Worm (Caenorhabditis elegans) whole organism, L3 larva: ENCODE data around the gene F28D1.6.

ENCODE experiments used
- R02D3.7 ChIP-seq: fragments of 150-350 bp; optimal IDR thresholded peaks from 2 replicates; lab custom pipeline; 2014; ENCODE audit warnings: missing biosample characterization, missing genetic modification characterization
- ZK546.5 ChIP-seq: sonication (generic microtip); optimal IDR thresholded peaks from 2 replicates; lab custom pipeline; 2017; ENCODE audit warnings: missing biosample characterization, missing genetic modification characterization
- aly-2 ChIP-seq: fragments of 150-350 bp; optimal IDR thresholded peaks from 2 replicates; lab custom pipeline; 2014; ENCODE audit warnings: missing biosample characterization, missing genetic modification characterization
- ama-1 ChIP-seq: fragments of 150-350 bp; optimal IDR thresholded peaks from 2 replicates; lab custom pipeline; 2018
- ceh-16 ChIP-seq: sonication (generic microtip); optimal IDR thresholded peaks from 2 replicates; lab custom pipeline; 2017; ENCODE audit warnings: missing biosample characterization, missing genetic modification characterization
- ceh-82 ChIP-seq: fragments of 150-350 bp; optimal IDR thresholded peaks from 2 replicates; lab custom pipeline; 2014; ENCODE audit warnings: missing biosample characterization, missing genetic modification characterization
- ceh-9 ChIP-seq: sonication (generic microtip); optimal IDR thresholded peaks from 2 replicates; lab custom pipeline; 2018; ENCODE audit warnings: missing biosample characterization, missing genetic modification characterization
- daf-12 ChIP-seq: fragments of 150-350 bp; optimal IDR thresholded peaks from 2 replicates; lab custom pipeline; 2014; ENCODE audit warnings: missing biosample characterization, missing genetic modification reagents, missing genetic modification characterization
- elt-2 ChIP-seq: sonication (generic microtip); optimal IDR thresholded peaks from 2 replicates; lab custom pipeline; 2016; ENCODE audit warnings: missing genetic modification reagents, mild to moderate bottlenecking, missing genetic modification characterization, missing compliant biosample characterization
- elt-3 ChIP-seq, 3 experiments: fragments of 150-350 bp in 1 of 3; sonication (generic microtip) in 2 of 3; optimal IDR thresholded peaks; 2 replicates in 2 of 3; 4 replicates in 1 of 3; lab custom pipeline; 2014 to 2017; ENCODE audit warnings: missing biosample characterization in 3 of 3, missing genetic modification characterization in 3 of 3
- eor-1 ChIP-seq, 2 experiments: fragments of 150-350 bp; optimal IDR thresholded peaks; 2 replicates each; lab custom pipeline; 2014 to 2018; ENCODE audit warnings: missing biosample characterization in 2 of 2, missing genetic modification characterization in 2 of 2
- fkh-10 ChIP-seq: sonication (generic microtip); optimal IDR thresholded peaks from 2 replicates; lab custom pipeline; 2017; ENCODE audit warnings: missing biosample characterization, missing genetic modification reagents, missing genetic modification characterization
- fos-1 ChIP-seq: fragments of 150-350 bp; optimal IDR thresholded peaks from 2 replicates; lab custom pipeline; 2014; ENCODE audit warnings: missing biosample characterization, missing genetic modification characterization
- hmg-11 ChIP-seq: sonication (generic microtip); optimal IDR thresholded peaks from 2 replicates; lab custom pipeline; 2016; ENCODE audit warnings: missing genetic modification characterization, missing compliant biosample characterization
- lin-39 ChIP-seq: fragments of 150-350 bp; optimal IDR thresholded peaks from 2 replicates; lab custom pipeline; 2018; ENCODE audit warnings: missing biosample characterization, missing genetic modification reagents, missing genetic modification characterization
- lsy-12 ChIP-seq: sonication (generic microtip); optimal IDR thresholded peaks from 2 replicates; lab custom pipeline; 2016; ENCODE audit warnings: mild to moderate bottlenecking, missing genetic modification characterization, missing compliant biosample characterization
- mdl-1 ChIP-seq: fragments of 150-350 bp; optimal IDR thresholded peaks from 2 replicates; lab custom pipeline; 2014; ENCODE audit warnings: missing biosample characterization, missing genetic modification characterization
- nfya-1 ChIP-seq: sonication (generic microtip); optimal IDR thresholded peaks from 2 replicates; lab custom pipeline; 2017; ENCODE audit warnings: missing genetic modification characterization, mild to moderate bottlenecking, missing compliant biosample characterization, antibody characterized with exemption, moderate library complexity; ENCODE audit not compliant: insufficient read depth
- nhr-11 ChIP-seq: fragments of 150-350 bp; optimal IDR thresholded peaks from 2 replicates; lab custom pipeline; 2014; ENCODE audit warnings: missing biosample characterization, missing genetic modification characterization
- nhr-12 ChIP-seq: fragments of 150-350 bp; optimal IDR thresholded peaks from 2 replicates; lab custom pipeline; 2014; ENCODE audit warnings: missing biosample characterization, missing genetic modification characterization
- nhr-28 ChIP-seq: fragments of 150-350 bp; optimal IDR thresholded peaks from 2 replicates; lab custom pipeline; 2014; ENCODE audit warnings: missing biosample characterization, missing genetic modification characterization
- nhr-43 ChIP-seq: sonication (generic microtip); optimal IDR thresholded peaks from 2 replicates; lab custom pipeline; 2016; ENCODE audit warnings: mild to moderate bottlenecking, missing genetic modification characterization, missing compliant biosample characterization; ENCODE audit not compliant: poor library complexity, severe bottlenecking
- nhr-67 ChIP-seq: fragments of 150-350 bp; optimal IDR thresholded peaks from 2 replicates; lab custom pipeline; 2014; ENCODE audit warnings: missing biosample characterization, missing genetic modification characterization
- nhr-76 ChIP-seq: fragments of 150-350 bp; sonication (generic microtip); optimal IDR thresholded peaks from 5 replicates; lab custom pipeline; 2014; ENCODE audit warnings: missing biosample characterization, missing genetic modification characterization
- nhr-77 ChIP-seq: fragments of 150-350 bp; optimal IDR thresholded peaks from 2 replicates; lab custom pipeline; 2014; ENCODE audit warnings: missing biosample characterization, missing genetic modification characterization
- pha-4 ChIP-seq: fragments of 150-350 bp; optimal IDR thresholded peaks from 2 replicates; lab custom pipeline; 2014; ENCODE audit warnings: missing biosample characterization, missing genetic modification reagents, missing genetic modification characterization
- pqm-1 ChIP-seq: fragments of 150-350 bp; optimal IDR thresholded peaks from 2 replicates; lab custom pipeline; 2017; ENCODE audit warnings: missing biosample characterization, missing genetic modification characterization, inconsistent platforms
- sea-2 ChIP-seq: fragments of 150-350 bp; sonication (generic microtip); optimal IDR thresholded peaks from 4 replicates; lab custom pipeline; 2014; ENCODE audit warnings: missing biosample characterization, missing genetic modification reagents, missing genetic modification characterization
- skn-1 ChIP-seq: fragments of 150-350 bp; optimal IDR thresholded peaks from 2 replicates; lab custom pipeline; 2014; ENCODE audit warnings: missing biosample characterization, missing genetic modification characterization
- snpc-4 ChIP-seq: fragments of 150-350 bp; optimal IDR thresholded peaks from 2 replicates; lab custom pipeline; 2014; ENCODE audit warnings: missing biosample characterization, missing genetic modification characterization
- tbx-2 ChIP-seq: sonication (generic microtip); optimal IDR thresholded peaks from 2 replicates; lab custom pipeline; 2016; ENCODE audit warnings: mild to moderate bottlenecking, missing genetic modification characterization, missing compliant biosample characterization
- unc-62 ChIP-seq: fragments of 150-350 bp; sonication (generic microtip); optimal IDR thresholded peaks from 4 replicates; lab custom pipeline; 2014; ENCODE audit warnings: missing biosample characterization, missing genetic modification reagents, missing genetic modification characterization
- ztf-11 ChIP-seq: fragments of 150-350 bp; optimal IDR thresholded peaks from 2 replicates; lab custom pipeline; 2014; ENCODE audit warnings: missing biosample characterization, missing genetic modification characterization

Gene F28D1.6

DNA sequence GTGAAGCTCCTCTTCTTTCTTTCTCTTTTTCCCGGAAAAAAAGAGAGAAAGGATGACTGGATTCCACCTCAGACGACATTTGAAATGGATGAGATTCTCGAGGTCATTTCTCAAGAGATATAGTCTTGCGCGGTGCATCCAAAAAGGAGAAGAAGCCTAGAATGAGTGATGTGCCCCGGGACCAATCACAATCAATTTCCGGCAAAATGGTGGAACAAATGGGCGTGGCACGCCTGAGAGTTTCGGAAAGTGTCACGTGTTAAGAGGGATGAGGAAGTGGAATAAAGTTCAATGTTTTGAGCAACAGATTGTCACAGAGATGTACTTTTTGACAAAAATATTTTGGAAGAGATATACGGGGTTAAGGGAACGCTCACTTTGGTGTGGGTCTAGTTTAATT, 40.6 kb upstream of the F28D1.6 start:
- TF ChIP-seq nhr-76 (no peak), daf-12 (tag; lab: Kevin White, UChicago) (no peak), ama-1 (lab: Kevin White, UChicago) (no peak), nhr-67 (tag; lab: Kevin White, UChicago) (no peak), snpc-4 (tag; lab: Kevin White, UChicago) (no peak), ceh-9 (tag; lab: Kevin White, UChicago) (no peak), R02D3.7 (tag; lab: Kevin White, UChicago) (no peak), eor-1 (tag; optimal IDR thresholded peaks at IDR 0.05; lab: Kevin White, UChicago) (no peak), ceh-82 (tag; lab: Kevin White, UChicago) (no peak), nhr-77 (no peak), unc-62 (GFP tag; lab: Kevin White, UChicago) (peak; percentile 67), nfya-1 (tag; lab: Kevin White, UChicago) (peak; percentile 55), nhr-12 (tag; lab: Kevin White, UChicago) (no peak), nhr-11 (tag; lab: Kevin White, UChicago) (no peak), lin-39 (tag; lab: Kevin White, UChicago) (peak; percentile 87), ZK546.5 (tag; lab: Kevin White, UChicago) (no peak), mdl-1 (tag; lab: Kevin White, UChicago) (no peak), sea-2 (GFP tag; lab: Kevin White, UChicago) (no peak), aly-2 (no peak), nhr-43 (tag; lab: Kevin White, UChicago) (no peak), ceh-16 (no peak), ztf-11 (no peak)

DNA sequence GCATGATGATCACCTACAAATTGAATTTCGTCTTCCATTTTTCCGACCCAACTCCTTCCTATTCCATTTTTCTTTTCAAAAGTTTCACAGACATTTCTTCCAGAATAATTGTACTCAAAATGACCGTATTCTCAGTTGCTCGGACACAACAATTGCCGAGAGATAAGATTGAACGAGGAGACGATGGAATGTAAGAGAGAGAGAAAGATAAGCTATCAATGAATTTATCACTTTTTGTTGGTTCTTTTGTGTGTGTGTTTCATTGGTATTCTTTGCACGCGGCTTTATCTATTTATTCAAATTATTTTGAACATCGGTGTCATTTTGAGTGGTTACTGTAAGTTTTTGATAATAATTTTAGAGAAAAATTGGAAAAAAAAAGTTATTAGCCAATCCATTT, 35.5 kb upstream of the F28D1.6 start, which contains the start of gene ugt-65:
Gene ugt-65 (plus strand): TSS at position 229 of the 400 bp plus-strand sequence.
- TF ChIP-seq hmg-11 (tag; lab: Kevin White, UChicago) (no peak), nhr-43 (tag; lab: Kevin White, UChicago) (no peak), elt-2 (peak; percentile 93), nhr-28 (tag; lab: Kevin White, UChicago) (no peak), ceh-9 (tag; lab: Kevin White, UChicago) (no peak), snpc-4 (tag; lab: Kevin White, UChicago) (no peak), daf-12 (tag; lab: Kevin White, UChicago) (no peak), pqm-1 (peak; percentile 85), fos-1 (no peak), pha-4 (peak; percentile 24)

DNA sequence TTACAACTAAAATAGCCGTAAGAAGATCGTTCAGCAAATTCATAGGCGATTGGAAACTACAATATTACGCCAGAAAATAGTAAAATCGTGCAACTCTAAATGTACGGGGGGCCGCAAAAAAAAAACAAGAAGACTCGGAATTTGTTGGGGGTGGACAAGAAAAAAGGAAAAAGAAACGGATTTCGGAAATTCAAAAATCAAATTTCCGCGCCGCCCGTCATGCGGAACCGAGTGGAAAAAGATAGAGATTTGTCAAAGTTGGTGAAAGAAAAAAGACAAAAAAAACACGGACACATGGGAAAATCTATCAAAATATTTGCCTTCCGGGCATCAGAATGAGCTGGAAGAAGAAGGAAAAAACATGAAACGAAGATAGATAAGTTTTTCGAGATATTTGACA, 34.3 kb upstream of the F28D1.6 start:
- TF ChIP-seq nfya-1 (tag; lab: Kevin White, UChicago) (peak; percentile 12), fkh-10 (peak; percentile 5), daf-12 (tag; lab: Kevin White, UChicago) (no peak), elt-3 (tag; optimal IDR thresholded peaks at IDR 0.05; lab: Kevin White, UChicago) (no peak), ZK546.5 (tag; lab: Kevin White, UChicago) (no peak)

DNA sequence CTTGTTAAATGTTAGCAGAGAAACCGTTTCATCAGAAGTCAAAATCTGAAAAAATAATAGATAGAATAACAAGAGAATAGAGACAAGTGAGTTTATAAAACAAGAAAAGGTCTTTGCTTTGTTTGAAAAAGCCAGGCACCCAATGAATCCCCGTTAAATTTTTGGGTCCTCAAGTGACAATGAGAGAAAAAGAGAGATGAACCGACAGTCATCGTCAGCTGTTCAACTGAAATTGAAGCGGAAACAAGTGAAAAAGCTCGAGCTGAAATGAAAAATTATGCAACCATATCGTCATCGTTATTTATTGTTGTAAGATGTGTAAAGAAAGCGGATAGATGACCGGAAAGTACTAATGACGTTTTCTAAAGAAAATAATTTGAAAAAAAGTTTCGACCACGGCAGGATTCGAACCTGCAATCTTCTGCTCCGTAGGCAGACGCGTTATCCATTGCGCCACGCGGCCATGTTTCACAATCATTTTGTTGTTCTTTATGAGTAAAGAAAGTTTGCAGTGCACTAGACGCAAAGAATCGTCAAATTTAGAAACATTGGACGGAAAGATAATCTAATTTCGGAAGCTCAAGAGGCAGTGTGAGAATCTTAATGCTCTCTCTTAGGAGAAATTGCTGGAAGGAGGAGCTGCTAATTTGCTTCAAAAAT, 32.7 kb upstream of the F28D1.6 start, which contains the start of gene F08G5.3:
Gene F08G5.3 (minus strand): TSS at position 51 of the 660 bp plus-strand sequence.
- TF ChIP-seq nhr-11 (tag; lab: Kevin White, UChicago), result peak; percentile 40
- peak; percentile 49 for TF ChIP-seq elt-2
- TF ChIP-seq tbx-2 (tag; lab: Kevin White, UChicago), result peak; percentile 32
- TF ChIP-seq pqm-1, result peak; percentile 9
- TF ChIP-seq nhr-77, result no peak
- peak; percentile 42 for TF ChIP-seq ceh-9 (tag; lab: Kevin White, UChicago)
- no peak for TF ChIP-seq skn-1
- TF ChIP-seq pha-4, result peak; percentile 34
- TF ChIP-seq nfya-1 (tag; lab: Kevin White, UChicago), result peak; percentile 37
- peak; percentile 73 for TF ChIP-seq nhr-43 (tag; lab: Kevin White, UChicago)
- TF ChIP-seq lsy-12 (tag; lab: Kevin White, UChicago), result peak; percentile 20
